Fruit fly (Drosophila melanogaster) whole organism, embryonic: ENCODE results near the gene CG31141.

ENCODE experiments used
- CG11398 ChIP-seq: fragments of 200-800 bp; sonication (Bioruptor generic); optimal IDR thresholded peaks from 2 replicates; lab custom pipeline; 2016; ENCODE audit warnings: missing biosample characterization, missing genetic modification characterization
- CG12299 ChIP-seq: fragments of 200-800 bp; sonication (Bioruptor generic); optimal IDR thresholded peaks from 2 replicates; lab custom pipeline; 2018; ENCODE audit warnings: missing biosample characterization, mild to moderate bottlenecking, missing genetic modification characterization
- CG13424 ChIP-seq: fragments of 200-800 bp; sonication (Bioruptor generic); optimal IDR thresholded peaks from 2 replicates; lab custom pipeline; 2019; ENCODE audit warnings: missing biosample characterization, mild to moderate bottlenecking, missing genetic modification characterization, moderate library complexity
- CG14860 ChIP-seq: fragments of 200-800 bp; sonication (Bioruptor generic); IDR thresholded peaks from 3 replicates; pipeline ENCODE4 v1.3.6; 2022; ENCODE audit warnings: missing biosample characterization, missing genetic modification characterization; ENCODE audit not compliant: partially characterized antibody
- CG1529 ChIP-seq: fragments of 200-800 bp; sonication (Bioruptor generic); optimal IDR thresholded peaks from 3 replicates; lab custom pipeline; 2018; ENCODE audit warnings: missing biosample characterization, missing genetic modification characterization
- CG15479 ChIP-seq: fragments of 200-800 bp; sonication (Bioruptor generic); optimal IDR thresholded peaks from 3 replicates; lab custom pipeline; 2019; ENCODE audit warnings: missing biosample characterization, mild to moderate bottlenecking, missing genetic modification characterization, moderate library complexity
- CG30020 ChIP-seq: fragments of 200-800 bp; optimal IDR thresholded peaks from 2 replicates; lab custom pipeline; 2019; ENCODE audit warnings: missing biosample characterization, mild to moderate bottlenecking, missing genetic modification characterization, moderate library complexity
- CG30431 ChIP-seq: fragments of 200-800 bp; sonication (Bioruptor generic); optimal IDR thresholded peaks from 2 replicates; lab custom pipeline; 2017; ENCODE audit warnings: missing biosample characterization, missing genetic modification characterization
- CG4282 ChIP-seq: fragments of 200-800 bp; sonication (Bioruptor generic); optimal IDR thresholded peaks from 2 replicates; lab custom pipeline; 2016; ENCODE audit warnings: missing biosample characterization, missing genetic modification characterization
- CG4360 ChIP-seq: fragments of 200-800 bp; sonication (Bioruptor generic); IDR thresholded peaks from 2 replicates; pipeline ENCODE4 v1.3.6; 2022; ENCODE audit warnings: missing biosample characterization, missing genetic modification characterization
- CG43689 ChIP-seq: fragments of 200-800 bp; sonication (Bioruptor generic); IDR thresholded peaks from 2 replicates; pipeline ENCODE4 v1.3.6; 2022; ENCODE audit warnings: missing biosample characterization, missing genetic modification characterization
- CG6175 ChIP-seq: fragments of 200-800 bp; sonication (Bioruptor generic); IDR thresholded peaks from 3 replicates; pipeline ENCODE4 v1.3.6; 2022; ENCODE audit warnings: missing biosample characterization, missing genetic modification characterization
- CG8089 ChIP-seq: fragments of 200-800 bp; sonication (Bioruptor generic); optimal IDR thresholded peaks from 3 replicates; lab custom pipeline; 2016; ENCODE audit warnings: missing biosample characterization, missing genetic modification characterization
- CG9727 ChIP-seq: fragments of 200-800 bp; sonication (Bioruptor generic); optimal IDR thresholded peaks from 3 replicates; lab custom pipeline; 2017; ENCODE audit warnings: missing biosample characterization, mild to moderate bottlenecking, missing genetic modification characterization
- E2f1 ChIP-seq: fragments of 200-800 bp; sonication (Bioruptor generic); IDR thresholded peaks from 2 replicates; pipeline ENCODE4 v1.3.6; 2022; ENCODE audit warnings: missing biosample characterization, missing genetic modification characterization
- E2f2 ChIP-seq: fragments of 200-800 bp; sonication (Bioruptor generic); IDR thresholded peaks from 2 replicates; pipeline ENCODE4 v1.3.6; 2022; ENCODE audit warnings: missing biosample characterization, missing genetic modification characterization
- Eip74EF ChIP-seq, 2 experiments: fragments of 200-800 bp in 1 of 2; fragments of >200 bp in 1 of 2; sonication (Bioruptor generic) in 1 of 2; optimal IDR thresholded peaks; 2 replicates each; lab custom pipeline; 2017 to 2019; ENCODE audit warnings: missing biosample characterization in 2 of 2, missing genetic modification characterization in 2 of 2, mild to moderate bottlenecking in 1 of 2, moderate library complexity in 1 of 2
- Hr78 ChIP-seq, 2 experiments: fragments of 200-800 bp in 1 of 2; fragments of >200 bp in 1 of 2; sonication (Bioruptor generic) in 1 of 2; optimal IDR thresholded peaks; 2 replicates each; lab custom pipeline; 2017 to 2019; ENCODE audit warnings: missing biosample characterization in 2 of 2, missing genetic modification characterization in 2 of 2, mild to moderate bottlenecking in 1 of 2, moderate library complexity in 1 of 2
- Lhr ChIP-seq: fragments of 200-800 bp; sonication (Bioruptor generic); optimal IDR thresholded peaks from 3 replicates; lab custom pipeline; 2017; ENCODE audit warnings: mild to moderate bottlenecking, missing biosample characterization, missing genetic modification reagents, missing genetic modification characterization
- Med ChIP-seq: fragments of 200-800 bp; sonication (Bioruptor generic); peaks from one replicate; lab custom pipeline; 2016; ENCODE audit warnings: missing biosample characterization, missing genetic modification characterization, mild to moderate bottlenecking, inconsistent platforms, moderate library complexity
- Xrp1 ChIP-seq: fragments of 200-800 bp; sonication (Bioruptor generic); IDR thresholded peaks from 2 replicates; pipeline ENCODE4 v1.3.6; 2022; ENCODE audit warnings: missing biosample characterization, missing genetic modification characterization
- ap ChIP-seq: fragments of 200-800 bp; sonication (Bioruptor generic); IDR thresholded peaks from 2 replicates; pipeline ENCODE4 v1.3.6; 2022; ENCODE audit warnings: missing biosample characterization, missing genetic modification characterization
- br ChIP-seq: fragments of >200 bp; optimal IDR thresholded peaks from 2 replicates; lab custom pipeline; 2017
- cg ChIP-seq: fragments of 200-800 bp; sonication (Bioruptor generic); optimal IDR thresholded peaks from 3 replicates; lab custom pipeline; 2019; ENCODE audit warnings: missing biosample characterization, mild to moderate bottlenecking, missing genetic modification characterization, moderate library complexity
- chinmo ChIP-seq: fragments of 200-800 bp; sonication (Bioruptor generic); IDR thresholded peaks from 4 replicates; pipeline ENCODE4 v1.3.6; 2022; ENCODE audit warnings: missing biosample characterization, missing genetic modification characterization; ENCODE audit not compliant: partially characterized antibody
- corto ChIP-seq: fragments of 200-800 bp; sonication (Bioruptor generic); optimal IDR thresholded peaks from 2 replicates; lab custom pipeline; 2016; ENCODE audit warnings: missing biosample characterization, mild to moderate bottlenecking, missing genetic modification characterization, moderate library complexity
- grau ChIP-seq: fragments of 200-800 bp; optimal IDR thresholded peaks from 3 replicates; lab custom pipeline; 2019; ENCODE audit warnings: missing biosample characterization, mild to moderate bottlenecking, missing genetic modification characterization, moderate library complexity
- grn ChIP-seq: fragments of 200-800 bp; sonication (Bioruptor generic); optimal IDR thresholded peaks from 3 replicates; lab custom pipeline; 2017; ENCODE audit warnings: missing biosample characterization, missing genetic modification characterization
- kah ChIP-seq: fragments of 200-800 bp; sonication (Bioruptor generic); optimal IDR thresholded peaks from 2 replicates; lab custom pipeline; 2018; ENCODE audit warnings: missing biosample characterization, mild to moderate bottlenecking, missing genetic modification characterization
- luna ChIP-seq: fragments of 200-800 bp; sonication (Bioruptor generic); optimal IDR thresholded peaks from 2 replicates; lab custom pipeline; 2016; ENCODE audit warnings: missing biosample characterization, missing genetic modification characterization
- nau ChIP-seq: fragments of 200-800 bp; sonication (Bioruptor generic); optimal IDR thresholded peaks from 3 replicates; lab custom pipeline; 2017; ENCODE audit warnings: missing biosample characterization, mild to moderate bottlenecking, missing genetic modification characterization, missing genetic modification reagents
- pho ChIP-seq: fragments of 200-800 bp; sonication (Bioruptor generic); optimal IDR thresholded peaks from 2 replicates; lab custom pipeline; 2016; ENCODE audit warnings: missing biosample characterization, missing genetic modification characterization
- run ChIP-seq: fragments of 200-800 bp; sonication (Bioruptor generic); optimal IDR thresholded peaks from 3 replicates; lab custom pipeline; 2018; ENCODE audit warnings: missing biosample characterization, mild to moderate bottlenecking, missing genetic modification characterization
- sens ChIP-seq: fragments of 200-800 bp; sonication (Bioruptor generic); peaks from one replicate; lab custom pipeline; 2016; ENCODE audit warnings: missing biosample characterization, missing genetic modification characterization
- sisA ChIP-seq: fragments of 200-800 bp; sonication (Bioruptor generic); IDR thresholded peaks from 2 replicates; pipeline ENCODE4 v1.3.6; 2022; ENCODE audit warnings: missing biosample characterization, missing genetic modification characterization
- sug ChIP-seq: fragments of 200-800 bp; optimal IDR thresholded peaks from 2 replicates; lab custom pipeline; 2019; ENCODE audit warnings: missing biosample characterization, mild to moderate bottlenecking, missing genetic modification characterization, moderate library complexity
- tll ChIP-seq, 2 experiments: fragments of 200-800 bp in 1 of 2; fragments of >200 bp in 1 of 2; sonication (Bioruptor generic) in 1 of 2; optimal IDR thresholded peaks; 2 replicates each; lab custom pipeline; 2017 to 2019; ENCODE audit warnings: missing biosample characterization in 2 of 2, missing genetic modification characterization in 2 of 2, mild to moderate bottlenecking in 1 of 2, moderate library complexity in 1 of 2

The CG31141 gene

dm6 chr3R:23880280-23880679, 42.8 kb upstream of the CG31141 start:
- peak; percentile 65 for TF ChIP-seq CG15479
- no peak for TF ChIP-seq CG30020 (tag; lab: Kevin White, UChicago)
- no peak for TF ChIP-seq CG11398 (GFP tag; lab: Kevin White, UChicago)
- peak in 1 of 2 experiments; percentile 49 for TF ChIP-seq tll (GFP tag; optimal IDR thresholded peaks at IDR 0.05; lab: Kevin White, UChicago)

dm6 chr3R:23884088-23884727, 38.9 kb upstream of the CG31141 start:
- TF ChIP-seq sens (peak; percentile 72), Hr78 (GFP tag; optimal IDR thresholded peaks at IDR 0.05; lab: Kevin White, UChicago) (peak in 1 of 2 experiments; percentile 95), grn (GFP tag; lab: Kevin White, UChicago) (peak; percentile 9), CG9727 (GFP tag; lab: Kevin White, UChicago) (no peak), Xrp1 (GFP tag; lab: Robert Waterston, UW) (0 out of 2 replicates have a peak, but pooled peaks have one; percentile 14), CG30431 (GFP tag; lab: Kevin White, UChicago) (peak; percentile 8), luna (GFP tag; lab: Kevin White, UChicago) (no peak), Med (GFP tag; lab: Kevin White, UChicago) (peak; percentile 18), grau (tag; lab: Kevin White, UChicago) (peak; percentile 54)
- TF ChIP-seq, all 482 proteins: peak for 7

dm6 chr3R:23885182-23885581, 37.9 kb upstream of the CG31141 start:
- TF ChIP-seq CG4282 (GFP tag; lab: Kevin White, UChicago) (no peak), cg (GFP tag; lab: Kevin White, UChicago) (no peak), Eip74EF (GFP tag; optimal IDR thresholded peaks at IDR 0.05; lab: Kevin White, UChicago) (no peak), kah (no peak), CG43689 (no peak), pho (GFP tag; lab: Kevin White, UChicago) (no peak), CG8089 (no peak), sisA (no peak), br (no peak), E2f1 (GFP tag; lab: Robert Waterston, UW) (no peak), CG13424 (no peak), CG1529 (no peak), sug (tag; lab: Kevin White, UChicago) (no peak)

- TF ChIP-seq CG12299 (no peak), CG14860 (GFP tag; lab: Robert Waterston, UW) (no peak), sisA (no peak), ap (GFP tag; lab: Robert Waterston, UW) (no peak), CG6175 (GFP tag; lab: Robert Waterston, UW) (no peak), Med (GFP tag; lab: Kevin White, UChicago) (peak; percentile 55), CG4360 (GFP tag; lab: Robert Waterston, UW) (no peak), corto (GFP tag; lab: Kevin White, UChicago) (no peak), chinmo (0 out of 4 replicates have a peak, but pooled peaks have one; percentile 30), E2f2 (GFP tag; lab: Robert Waterston, UW) (no peak), nau (no peak), Lhr (GFP tag; lab: Kevin White, UChicago) (no peak), run (tag; lab: Kevin White, UChicago) (no peak)
Measured at dm6 chr3R:23885660-23886059, 37.4 kb upstream of the CG31141 start.
